Fruit fly (Drosophila melanogaster) whole organism, embryonic: Measurements from ENCODE around the gene ImpE1.

Source experiments
- CG12769 ChIP-seq: fragments of 200-800 bp; sonication (Bioruptor generic); optimal IDR thresholded peaks from 2 replicates; lab custom pipeline; 2019; ENCODE audit warnings: missing biosample characterization, mild to moderate bottlenecking, missing genetic modification characterization, moderate library complexity
- CG15269 ChIP-seq: fragments of 200-800 bp; sonication (Bioruptor generic); optimal IDR thresholded peaks from 2 replicates; lab custom pipeline; 2018; ENCODE audit warnings: missing biosample characterization, mild to moderate bottlenecking, missing genetic modification characterization, moderate library complexity
- CG16813 ChIP-seq: fragments of 200-800 bp; sonication (Bioruptor generic); IDR thresholded peaks from 3 replicates; pipeline ENCODE4 v1.3.6; 2022; ENCODE audit warnings: missing biosample characterization, missing genetic modification characterization; ENCODE audit not compliant: partially characterized antibody
- CG17328 ChIP-seq: fragments of 200-800 bp; sonication (Bioruptor generic); IDR thresholded peaks from 2 replicates; pipeline ENCODE4 v1.3.6; 2022; ENCODE audit warnings: missing biosample characterization, missing genetic modification characterization
- CG18619 ChIP-seq: fragments of 200-800 bp; sonication (Bioruptor generic); optimal IDR thresholded peaks from 3 replicates; lab custom pipeline; 2017; ENCODE audit warnings: missing biosample characterization, mild to moderate bottlenecking, missing genetic modification characterization
- CG30020 ChIP-seq: fragments of 200-800 bp; optimal IDR thresholded peaks from 2 replicates; lab custom pipeline; 2019; ENCODE audit warnings: missing biosample characterization, mild to moderate bottlenecking, missing genetic modification characterization, moderate library complexity
- CG32767 ChIP-seq: fragments of 200-800 bp; sonication (Bioruptor generic); IDR thresholded peaks from 2 replicates; pipeline ENCODE4 v1.3.6; 2022; ENCODE audit warnings: missing biosample characterization, missing genetic modification characterization
- CG32772 ChIP-seq: fragments of 200-800 bp; sonication (Bioruptor generic); IDR thresholded peaks from 2 replicates; pipeline ENCODE4 v1.3.6; 2022; ENCODE audit warnings: missing biosample characterization, missing genetic modification characterization
- CG3281 ChIP-seq: fragments of 200-800 bp; sonication (Bioruptor generic); optimal IDR thresholded peaks from 3 replicates; lab custom pipeline; 2017; ENCODE audit warnings: missing biosample characterization, mild to moderate bottlenecking, missing genetic modification characterization
- CG33213 ChIP-seq: fragments of 200-800 bp; sonication (Bioruptor generic); optimal IDR thresholded peaks from 3 replicates; lab custom pipeline; 2016; ENCODE audit warnings: missing biosample characterization, missing genetic modification characterization
- CG4854 ChIP-seq: fragments of 200-800 bp; sonication (Bioruptor generic); optimal IDR thresholded peaks from 2 replicates; lab custom pipeline; 2016; ENCODE audit warnings: missing biosample characterization, missing genetic modification characterization, inconsistent platforms
- CG8089 ChIP-seq: fragments of 200-800 bp; sonication (Bioruptor generic); optimal IDR thresholded peaks from 3 replicates; lab custom pipeline; 2016; ENCODE audit warnings: missing biosample characterization, missing genetic modification characterization
- CG8478 ChIP-seq: fragments of >200 bp; optimal IDR thresholded peaks from 2 replicates; lab custom pipeline; 2018
- CG9609 ChIP-seq: fragments of 200-800 bp; sonication (Bioruptor generic); optimal IDR thresholded peaks from 3 replicates; lab custom pipeline; 2016; ENCODE audit warnings: missing biosample characterization, missing genetic modification characterization
- CHES-1-like ChIP-seq: fragments of 200-800 bp; sonication (Bioruptor generic); optimal IDR thresholded peaks from 2 replicates; lab custom pipeline; 2016; ENCODE audit warnings: missing biosample characterization, missing genetic modification characterization
- CkIIα-i1 ChIP-seq: fragments of 200-800 bp; sonication (Bioruptor generic); IDR thresholded peaks from 2 replicates; pipeline ENCODE4 v1.3.6; 2022; ENCODE audit warnings: missing biosample characterization, missing genetic modification characterization
- CoRest ChIP-seq: fragments of 200-800 bp; sonication (Bioruptor generic); optimal IDR thresholded peaks from 3 replicates; lab custom pipeline; 2018; ENCODE audit warnings: missing biosample characterization, mild to moderate bottlenecking, missing genetic modification characterization, moderate library complexity
- Dbx ChIP-seq: fragments of 200-800 bp; sonication (Bioruptor generic); IDR thresholded peaks from 3 replicates; pipeline ENCODE4 v1.3.6; 2022; ENCODE audit warnings: missing biosample characterization, missing genetic modification characterization
- Dll ChIP-seq: fragments of 200-800 bp; sonication (Bioruptor generic); IDR thresholded peaks from 4 replicates; pipeline ENCODE4 v1.3.6; 2022; ENCODE audit warnings: missing biosample characterization, missing genetic modification characterization; ENCODE audit not compliant: partially characterized antibody
- Drgx ChIP-seq: fragments of 200-800 bp; sonication (Bioruptor generic); IDR thresholded peaks from 2 replicates; pipeline ENCODE4 v1.3.6; 2022; ENCODE audit warnings: missing biosample characterization, missing genetic modification characterization
- HHEX ChIP-seq: fragments of 200-800 bp; sonication (Bioruptor generic); optimal IDR thresholded peaks from 3 replicates; lab custom pipeline; 2017; ENCODE audit warnings: missing biosample characterization, mild to moderate bottlenecking, missing genetic modification characterization, missing genetic modification reagents
- Hr78 ChIP-seq, 2 experiments: fragments of 200-800 bp in 1 of 2; fragments of >200 bp in 1 of 2; sonication (Bioruptor generic) in 1 of 2; optimal IDR thresholded peaks; 2 replicates each; lab custom pipeline; 2017 to 2019; ENCODE audit warnings: missing biosample characterization in 2 of 2, missing genetic modification characterization in 2 of 2, mild to moderate bottlenecking in 1 of 2, moderate library complexity in 1 of 2
- Hsf ChIP-seq: fragments of 200-800 bp; sonication (Bioruptor generic); optimal IDR thresholded peaks from 3 replicates; lab custom pipeline; 2016; ENCODE audit warnings: missing biosample characterization, missing genetic modification characterization
- MBD-R2 ChIP-seq: fragments of 200-800 bp; sonication (Bioruptor generic); IDR thresholded peaks from 2 replicates; pipeline ENCODE4 v1.3.6; 2022; ENCODE audit warnings: missing biosample characterization, missing genetic modification characterization
- Mes4 ChIP-seq: fragments of 200-800 bp; sonication (Bioruptor generic); optimal IDR thresholded peaks from 2 replicates; lab custom pipeline; 2016; ENCODE audit warnings: missing biosample characterization, missing genetic modification characterization
- NC2α ChIP-seq: fragments of 200-800 bp; sonication (Bioruptor generic); optimal IDR thresholded peaks from 2 replicates; lab custom pipeline; 2016; ENCODE audit warnings: missing biosample characterization, missing genetic modification characterization
- Nf-YC ChIP-seq: fragments of 200-800 bp; optimal IDR thresholded peaks from 3 replicates; lab custom pipeline; 2019; ENCODE audit warnings: missing biosample characterization, mild to moderate bottlenecking, missing genetic modification characterization, moderate library complexity
- NfI ChIP-seq: fragments of 200-800 bp; sonication (Bioruptor generic); optimal IDR thresholded peaks from 3 replicates; lab custom pipeline; 2018; ENCODE audit warnings: missing biosample characterization, mild to moderate bottlenecking, missing genetic modification characterization, moderate library complexity
- Optix ChIP-seq: fragments of 200-800 bp; sonication (Bioruptor generic); IDR thresholded peaks from 3 replicates; pipeline ENCODE4 v1.3.6; 2022; ENCODE audit warnings: missing biosample characterization, missing genetic modification characterization
- Poxn ChIP-seq: fragments of 200-800 bp; sonication (Bioruptor generic); IDR thresholded peaks from 2 replicates; pipeline ENCODE4 v1.3.6; 2022; ENCODE audit warnings: missing biosample characterization, missing genetic modification characterization
- Sry-β ChIP-seq: fragments of 200-800 bp; sonication (Bioruptor generic); optimal IDR thresholded peaks from 2 replicates; lab custom pipeline; 2018; ENCODE audit warnings: missing biosample characterization, mild to moderate bottlenecking, missing genetic modification characterization, moderate library complexity
- aop ChIP-seq: fragments of 200-800 bp; sonication (Bioruptor generic); IDR thresholded peaks from 2 replicates; pipeline ENCODE4 v1.3.6; 2022; ENCODE audit warnings: missing biosample characterization, missing genetic modification characterization
- ash1 ChIP-seq: fragments of 200-800 bp; sonication (Bioruptor generic); optimal IDR thresholded peaks from 2 replicates; lab custom pipeline; 2018; ENCODE audit warnings: missing biosample characterization, mild to moderate bottlenecking, missing genetic modification characterization
- chm ChIP-seq: fragments of 200-800 bp; sonication (Bioruptor generic); IDR thresholded peaks from 2 replicates; pipeline ENCODE4 v1.3.6; 2022; ENCODE audit warnings: missing biosample characterization, missing genetic modification characterization
- dmrt99B ChIP-seq: fragments of 200-800 bp; sonication (Bioruptor generic); optimal IDR thresholded peaks from 2 replicates; lab custom pipeline; 2018; ENCODE audit warnings: missing biosample characterization, mild to moderate bottlenecking, missing genetic modification characterization, moderate library complexity
- dpn ChIP-seq, 2 experiments: fragments of 200-800 bp; sonication (Bioruptor generic); optimal IDR thresholded peaks; 3 replicates each; lab custom pipeline; 2016; ENCODE audit warnings: missing biosample characterization in 2 of 2, missing genetic modification characterization in 2 of 2
- fd96Cb ChIP-seq: fragments of 200-800 bp; sonication (Bioruptor generic); optimal IDR thresholded peaks from 2 replicates; lab custom pipeline; 2018; ENCODE audit warnings: missing biosample characterization, mild to moderate bottlenecking, missing genetic modification characterization, moderate library complexity
- knrl ChIP-seq: fragments of 200-800 bp; sonication (Bioruptor generic); IDR thresholded peaks from 3 replicates; pipeline ENCODE4 v1.3.6; 2022; ENCODE audit warnings: missing biosample characterization, missing genetic modification characterization; ENCODE audit not compliant: partially characterized antibody
- lov ChIP-seq, 2 experiments: fragments of 200-800 bp in 1 of 2; fragments of >200 bp in 1 of 2; sonication (Bioruptor generic) in 1 of 2; IDR thresholded peaks in 1 of 2; optimal IDR thresholded peaks in 1 of 2; 2 replicates in 1 of 2; 3 replicates in 1 of 2; pipeline versions ENCODE4 v1.3.6 to Lab custom; 2017 to 2022; ENCODE audit warnings: missing biosample characterization in 1 of 2, missing genetic modification characterization in 1 of 2
- maf-S ChIP-seq: fragments of 200-800 bp; sonication (Bioruptor generic); optimal IDR thresholded peaks from 2 replicates; lab custom pipeline; 2016; ENCODE audit warnings: missing biosample characterization, missing genetic modification characterization
- nau ChIP-seq: fragments of 200-800 bp; sonication (Bioruptor generic); optimal IDR thresholded peaks from 3 replicates; lab custom pipeline; 2017; ENCODE audit warnings: missing biosample characterization, mild to moderate bottlenecking, missing genetic modification characterization, missing genetic modification reagents
- psq ChIP-seq: fragments of 200-800 bp; sonication (Bioruptor generic); optimal IDR thresholded peaks from 2 replicates; lab custom pipeline; 2017; ENCODE audit warnings: missing biosample characterization, missing genetic modification characterization
- ro ChIP-seq: fragments of 200-800 bp; sonication (Bioruptor generic); IDR thresholded peaks from 2 replicates; pipeline ENCODE4 v1.3.6; 2022; ENCODE audit warnings: missing biosample characterization, missing genetic modification characterization
- slou ChIP-seq: fragments of 200-800 bp; sonication (Bioruptor generic); optimal IDR thresholded peaks from 3 replicates; lab custom pipeline; 2016; ENCODE audit warnings: missing biosample characterization, missing genetic modification characterization
- tin ChIP-seq: fragments of 200-800 bp; sonication (Bioruptor generic); optimal IDR thresholded peaks from 3 replicates; lab custom pipeline; 2016; ENCODE audit warnings: missing biosample characterization, missing genetic modification characterization
- tio ChIP-seq: fragments of 200-800 bp; sonication (Bioruptor generic); optimal IDR thresholded peaks from 2 replicates; lab custom pipeline; 2017; ENCODE audit warnings: missing biosample characterization, missing genetic modification characterization, inconsistent platforms
- toy ChIP-seq: fragments of 200-800 bp; sonication (Bioruptor generic); IDR thresholded peaks from 2 replicates; pipeline ENCODE4 v1.3.6; 2022; ENCODE audit warnings: missing biosample characterization, missing genetic modification characterization
- ttk ChIP-seq: fragments of 200-800 bp; sonication (Bioruptor generic); IDR thresholded peaks from 2 replicates; pipeline ENCODE4 v2.1.2; 2022; ENCODE audit warnings: missing biosample characterization, missing genetic modification characterization
- wek ChIP-seq: fragments of 200-800 bp; sonication (Bioruptor generic); optimal IDR thresholded peaks from 3 replicates; lab custom pipeline; 2018; ENCODE audit warnings: missing biosample characterization, mild to moderate bottlenecking, missing genetic modification characterization, moderate library complexity
- wor ChIP-seq: fragments of 200-800 bp; sonication (Bioruptor generic); IDR thresholded peaks from 2 replicates; pipeline ENCODE4 v1.3.6; 2022; ENCODE audit warnings: missing biosample characterization, missing genetic modification characterization

Gene ImpE1

DNA sequence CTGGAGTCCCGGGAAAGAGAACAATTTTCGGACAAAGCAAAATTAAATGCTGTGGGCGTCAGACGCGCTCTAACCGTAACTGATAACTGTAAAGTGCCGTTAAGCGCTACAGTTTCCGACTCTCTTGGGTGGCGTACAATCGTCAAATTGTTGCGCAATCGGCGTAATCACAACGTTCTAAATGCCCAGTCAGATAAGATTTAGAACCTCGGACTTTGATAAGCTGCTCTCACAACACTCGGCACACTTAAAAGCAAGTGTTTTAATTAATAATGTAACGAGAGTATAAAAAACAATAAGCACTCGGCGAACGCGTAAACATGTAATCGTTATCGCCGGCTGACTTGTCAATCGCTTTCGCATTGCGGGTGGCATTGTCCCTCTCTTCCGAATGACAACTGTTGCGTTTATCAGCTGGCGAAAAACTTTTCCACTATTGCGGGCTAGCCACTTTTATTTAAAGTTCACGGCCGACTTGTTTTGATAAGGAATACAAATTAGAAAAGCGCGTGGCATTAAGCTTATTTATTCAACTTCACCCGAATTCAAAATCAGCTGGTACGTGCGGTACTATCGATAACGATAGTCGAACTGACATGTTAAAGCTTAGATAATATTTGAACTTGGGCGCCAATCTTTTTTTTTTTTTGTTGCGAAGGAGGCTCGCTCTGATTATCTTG is 13.3 kb upstream of the ImpE1 start (continued):
- TF ChIP-seq knrl (GFP tag; lab: Robert Waterston, UW), result 0 out of 3 replicates have a peak, but pooled peaks have one; percentile 37
- no peak for TF ChIP-seq CG32767 (GFP tag; lab: Robert Waterston, UW)
- TF ChIP-seq CG3281, result no peak
- no peak for TF ChIP-seq CG9609
- TF ChIP-seq toy, result no peak
- TF ChIP-seq chm (GFP tag; lab: Robert Waterston, UW), result no peak
- no peak for TF ChIP-seq HHEX (GFP tag; lab: Kevin White, UChicago)
- TF ChIP-seq CG18619 (GFP tag; lab: Kevin White, UChicago), result no peak
- TF ChIP-seq Drgx (GFP tag; lab: Robert Waterston, UW), result no peak
- TF ChIP-seq dpn (GFP tag; optimal IDR thresholded peaks at IDR 0.05; lab: Kevin White, UChicago), result no peak
- no peak for TF ChIP-seq Sry-β (GFP tag; lab: Kevin White, UChicago)
- TF ChIP-seq tin (GFP tag; lab: Kevin White, UChicago), result no peak
- TF ChIP-seq Hsf (GFP tag; lab: Kevin White, UChicago), result no peak
- TF ChIP-seq tio, result no peak
- TF ChIP-seq Optix (GFP tag; lab: Robert Waterston, UW), result no peak
- no peak for TF ChIP-seq fd96Cb (tag; lab: Kevin White, UChicago)
- no peak for TF ChIP-seq Poxn (GFP tag; lab: Robert Waterston, UW)
- no peak for TF ChIP-seq Dbx (GFP tag; lab: Robert Waterston, UW)
- peak in 1 of 2 experiments; percentile 53 for TF ChIP-seq Hr78 (GFP tag; optimal IDR thresholded peaks at IDR 0.05; lab: Kevin White, UChicago)
- TF ChIP-seq lov (optimal IDR thresholded peaks at IDR 0.05; lab: Kevin White, UChicago), result no peak
- TF ChIP-seq lov (GFP tag; IDR thresholded peaks at IDR 0.05; lab: Robert Waterston, UW), result no peak
- no peak for TF ChIP-seq NfI (GFP tag; lab: Kevin White, UChicago)
- TF ChIP-seq wor (GFP tag; lab: Robert Waterston, UW), result no peak
- TF ChIP-seq ash1 (GFP tag; lab: Kevin White, UChicago), result no peak
- no peak for TF ChIP-seq CG33213 (GFP tag; lab: Kevin White, UChicago)
- TF ChIP-seq Dll (GFP tag; lab: Robert Waterston, UW), result peak; percentile 74; the same call in 3 of the 4 replicates
- no peak for TF ChIP-seq Nf-YC (tag; lab: Kevin White, UChicago)
- TF ChIP-seq CoRest (tag; lab: Kevin White, UChicago), result no peak
- no peak for TF ChIP-seq nau (GFP tag; lab: Kevin White, UChicago)
- TF ChIP-seq CG32772 (GFP tag; lab: Robert Waterston, UW), result no peak
- TF ChIP-seq CG16813 (GFP tag; lab: Robert Waterston, UW), result peak; percentile 52; the same call in 1 of the 3 replicates
- no peak for TF ChIP-seq CG8089
- no peak for TF ChIP-seq NC2α (GFP tag; lab: Kevin White, UChicago)
- TF ChIP-seq ro (GFP tag; lab: Robert Waterston, UW), result no peak
- TF ChIP-seq CG8478 (lab: Kevin White, UChicago), result no peak
- no peak for TF ChIP-seq CG12769 (tag; lab: Kevin White, UChicago)
- no peak for TF ChIP-seq Mes4
- TF ChIP-seq CkIIα-i1 (GFP tag; lab: Robert Waterston, UW), result no peak
- TF ChIP-seq CG30020 (tag; lab: Kevin White, UChicago), result no peak
- TF ChIP-seq slou (GFP tag; lab: Kevin White, UChicago), result no peak
- no peak for TF ChIP-seq aop
- TF ChIP-seq maf-S, result no peak
- TF ChIP-seq MBD-R2 (GFP tag; lab: Robert Waterston, UW), result peak; percentile 35; the same call in 1 of the 2 replicates
- no peak for TF ChIP-seq CG15269 (tag; lab: Kevin White, UChicago)
- TF ChIP-seq dmrt99B (tag; lab: Kevin White, UChicago), result no peak
- TF ChIP-seq psq (GFP tag; lab: Kevin White, UChicago), result no peak
- no peak for TF ChIP-seq CG17328
- no peak for TF ChIP-seq ttk (GFP tag; lab: Robert Waterston, UW)
- TF ChIP-seq CG4854 (GFP tag; lab: Kevin White, UChicago), result no peak
- no peak for TF ChIP-seq CHES-1-like
- no peak for TF ChIP-seq wek (GFP tag; lab: Kevin White, UChicago)
